Worm (Caenorhabditis elegans): ENCODE data around the gene Y73B6BL.12.

ce11 chrIV:6328198-6328597 lies 10.9 kb upstream of the Y73B6BL.12 start:
- TF ChIP-seq egl-27 (tag; optimal IDR thresholded peaks at IDR 0.05) (no peak), snpc-4 (tag; optimal IDR thresholded peaks at IDR 0.05) (no peak), alr-1 (tag; optimal IDR thresholded peaks at IDR 0.05) (no peak), nhr-77 (tag; optimal IDR thresholded peaks at IDR 0.05) (no peak)
